Fruit fly (Drosophila melanogaster) whole organism, embryonic: ENCODE results near the gene Cyp303a1.
A peak's percentile ranks its signal among the peaks of the same experiment; 100 is the strongest.

ENCODE experiments used
- Bdp1 ChIP-seq: fragments of 200-800 bp; sonication (Bioruptor generic); optimal IDR thresholded peaks from 3 replicates; lab custom pipeline; 2016; ENCODE audit warnings: missing biosample characterization, missing genetic modification characterization
- BtbVII ChIP-seq: fragments of 200-800 bp; sonication (Bioruptor generic); optimal IDR thresholded peaks from 3 replicates; lab custom pipeline; 2017; ENCODE audit warnings: missing biosample characterization, mild to moderate bottlenecking, missing genetic modification characterization
- CG12236 ChIP-seq: fragments of 200-800 bp; sonication (Bioruptor generic); optimal IDR thresholded peaks from 2 replicates; lab custom pipeline; 2016; ENCODE audit warnings: missing biosample characterization, missing genetic modification characterization
- CG12391 ChIP-seq: fragments of 200-800 bp; sonication (Bioruptor generic); optimal IDR thresholded peaks from 3 replicates; lab custom pipeline; 2018; ENCODE audit warnings: missing biosample characterization, mild to moderate bottlenecking, missing genetic modification characterization, moderate library complexity
- CG12942 ChIP-seq: fragments of 200-800 bp; sonication (Bioruptor generic); optimal IDR thresholded peaks from 3 replicates; lab custom pipeline; 2016; ENCODE audit warnings: missing biosample characterization, missing genetic modification characterization
- CG13287 ChIP-seq: fragments of 200-800 bp; sonication (Bioruptor generic); IDR thresholded peaks from 2 replicates; pipeline ENCODE4 v1.3.6; 2022; ENCODE audit warnings: missing biosample characterization, missing genetic modification characterization; ENCODE audit not compliant: partially characterized antibody
- CG1529 ChIP-seq: fragments of 200-800 bp; sonication (Bioruptor generic); optimal IDR thresholded peaks from 3 replicates; lab custom pipeline; 2018; ENCODE audit warnings: missing biosample characterization, missing genetic modification characterization
- CG15514 ChIP-seq: fragments of 200-800 bp; sonication (Bioruptor generic); optimal IDR thresholded peaks from 3 replicates; lab custom pipeline; 2017; ENCODE audit warnings: missing biosample characterization, missing genetic modification characterization, mild to moderate bottlenecking, moderate library complexity, missing genetic modification reagents
- CG17186 ChIP-seq: fragments of 200-800 bp; sonication (Bioruptor generic); optimal IDR thresholded peaks from 3 replicates; lab custom pipeline; 2017; ENCODE audit warnings: missing biosample characterization, missing genetic modification reagents, missing genetic modification characterization
- CG17328 ChIP-seq: fragments of 200-800 bp; sonication (Bioruptor generic); IDR thresholded peaks from 2 replicates; pipeline ENCODE4 v1.3.6; 2022; ENCODE audit warnings: missing biosample characterization, missing genetic modification characterization
- CG17385 ChIP-seq: fragments of 200-800 bp; sonication (Bioruptor generic); optimal IDR thresholded peaks from 3 replicates; lab custom pipeline; 2018; ENCODE audit warnings: missing biosample characterization, mild to moderate bottlenecking, missing genetic modification characterization
- CG18476 ChIP-seq: fragments of 200-800 bp; sonication (Bioruptor generic); optimal IDR thresholded peaks from 2 replicates; lab custom pipeline; 2016; ENCODE audit warnings: missing biosample characterization, mild to moderate bottlenecking, missing genetic modification characterization
- CG42726 ChIP-seq: fragments of 200-800 bp; sonication (Bioruptor generic); IDR thresholded peaks from 2 replicates; pipeline ENCODE4 v1.3.6; 2022; ENCODE audit warnings: missing biosample characterization, missing genetic modification characterization; ENCODE audit not compliant: partially characterized antibody
- CG6254 ChIP-seq: fragments of 200-800 bp; sonication (Bioruptor generic); optimal IDR thresholded peaks from 3 replicates; lab custom pipeline; 2017; ENCODE audit warnings: mild to moderate bottlenecking, missing biosample characterization, missing genetic modification reagents, missing genetic modification characterization
- CG6272 ChIP-seq: fragments of 200-800 bp; sonication (Bioruptor generic); IDR thresholded peaks from 2 replicates; pipeline ENCODE4 v1.3.6; 2022; ENCODE audit warnings: missing biosample characterization, missing genetic modification characterization
- CG7271 ChIP-seq: fragments of 200-800 bp; sonication (Bioruptor generic); optimal IDR thresholded peaks from 2 replicates; lab custom pipeline; 2018; ENCODE audit warnings: missing biosample characterization, mild to moderate bottlenecking, missing genetic modification characterization, moderate library complexity
- CG7963 ChIP-seq: fragments of 200-800 bp; sonication (Bioruptor generic); IDR thresholded peaks from 3 replicates; pipeline ENCODE4 v1.3.6; 2022; ENCODE audit warnings: missing biosample characterization, missing genetic modification characterization; ENCODE audit not compliant: partially characterized antibody
- CG8089 ChIP-seq: fragments of 200-800 bp; sonication (Bioruptor generic); optimal IDR thresholded peaks from 3 replicates; lab custom pipeline; 2016; ENCODE audit warnings: missing biosample characterization, missing genetic modification characterization
- CG9437 ChIP-seq: fragments of 200-800 bp; sonication (Bioruptor generic); optimal IDR thresholded peaks from 2 replicates; lab custom pipeline; 2018; ENCODE audit warnings: missing biosample characterization, mild to moderate bottlenecking, missing genetic modification characterization
- ERR ChIP-seq: fragments of 200-800 bp; sonication (Bioruptor generic); optimal IDR thresholded peaks from 2 replicates; lab custom pipeline; 2016; ENCODE audit warnings: missing biosample characterization, missing genetic modification characterization
- Fer1 ChIP-seq: fragments of 200-800 bp; sonication (Bioruptor generic); optimal IDR thresholded peaks from 2 replicates; lab custom pipeline; 2017; ENCODE audit warnings: missing biosample characterization, mild to moderate bottlenecking, missing genetic modification characterization
- H2.0 ChIP-seq: fragments of 200-800 bp; sonication (Bioruptor generic); IDR thresholded peaks from 2 replicates; pipeline ENCODE4 v1.3.6; 2022; ENCODE audit warnings: missing biosample characterization, missing genetic modification characterization
- Jarid2 ChIP-seq: fragments of 200-800 bp; sonication (Bioruptor generic); optimal IDR thresholded peaks from 3 replicates; lab custom pipeline; 2017; ENCODE audit warnings: mild to moderate bottlenecking, missing biosample characterization, missing genetic modification reagents, missing genetic modification characterization
- Lhr ChIP-seq: fragments of 200-800 bp; sonication (Bioruptor generic); optimal IDR thresholded peaks from 3 replicates; lab custom pipeline; 2017; ENCODE audit warnings: mild to moderate bottlenecking, missing biosample characterization, missing genetic modification reagents, missing genetic modification characterization
- Lim3 ChIP-seq: fragments of 200-800 bp; sonication (Bioruptor generic); IDR thresholded peaks from 2 replicates; pipeline ENCODE4 v1.3.6; 2022; ENCODE audit warnings: missing biosample characterization, missing genetic modification characterization
- MESR4 ChIP-seq: fragments of 200-800 bp; sonication (Bioruptor generic); optimal IDR thresholded peaks from 2 replicates; lab custom pipeline; 2018; ENCODE audit warnings: missing biosample characterization, mild to moderate bottlenecking, missing genetic modification characterization, moderate library complexity
- Max ChIP-seq: fragments of 200-800 bp; sonication (Bioruptor generic); optimal IDR thresholded peaks from 2 replicates; lab custom pipeline; 2016; ENCODE audit warnings: missing biosample characterization, mild to moderate bottlenecking, missing genetic modification characterization
- Med ChIP-seq: fragments of 200-800 bp; sonication (Bioruptor generic); peaks from one replicate; lab custom pipeline; 2016; ENCODE audit warnings: missing biosample characterization, missing genetic modification characterization, mild to moderate bottlenecking, inconsistent platforms, moderate library complexity
- Mrtf ChIP-seq: fragments of 200-800 bp; sonication (Bioruptor generic); IDR thresholded peaks from 3 replicates; pipeline ENCODE4 v1.3.6; 2022; ENCODE audit warnings: missing biosample characterization, missing genetic modification characterization
- Opbp ChIP-seq: fragments of 200-800 bp; sonication (Bioruptor generic); IDR thresholded peaks from 3 replicates; pipeline ENCODE4 v1.3.6; 2022; ENCODE audit warnings: missing biosample characterization, missing genetic modification characterization; ENCODE audit not compliant: partially characterized antibody
- Optix ChIP-seq: fragments of 200-800 bp; sonication (Bioruptor generic); IDR thresholded peaks from 3 replicates; pipeline ENCODE4 v1.3.6; 2022; ENCODE audit warnings: missing biosample characterization, missing genetic modification characterization
- Poxn ChIP-seq: fragments of 200-800 bp; sonication (Bioruptor generic); IDR thresholded peaks from 2 replicates; pipeline ENCODE4 v1.3.6; 2022; ENCODE audit warnings: missing biosample characterization, missing genetic modification characterization
- Sin3A ChIP-seq: fragments of >200 bp; optimal IDR thresholded peaks from 2 replicates; lab custom pipeline; 2018
- Xrp1 ChIP-seq: fragments of 200-800 bp; sonication (Bioruptor generic); IDR thresholded peaks from 2 replicates; pipeline ENCODE4 v1.3.6; 2022; ENCODE audit warnings: missing biosample characterization, missing genetic modification characterization
- YL-1 ChIP-seq: fragments of 200-800 bp; sonication (Bioruptor generic); optimal IDR thresholded peaks from 3 replicates; lab custom pipeline; 2017; ENCODE audit warnings: missing biosample characterization, mild to moderate bottlenecking, missing genetic modification characterization
- amos ChIP-seq: fragments of 200-800 bp; sonication (Bioruptor generic); IDR thresholded peaks from 2 replicates; pipeline ENCODE4 v1.3.6; 2022; ENCODE audit warnings: missing biosample characterization, missing genetic modification characterization; ENCODE audit not compliant: partially characterized antibody
- ash1 ChIP-seq: fragments of 200-800 bp; sonication (Bioruptor generic); optimal IDR thresholded peaks from 2 replicates; lab custom pipeline; 2018; ENCODE audit warnings: missing biosample characterization, mild to moderate bottlenecking, missing genetic modification characterization
- chinmo ChIP-seq: fragments of 200-800 bp; sonication (Bioruptor generic); IDR thresholded peaks from 4 replicates; pipeline ENCODE4 v1.3.6; 2022; ENCODE audit warnings: missing biosample characterization, missing genetic modification characterization; ENCODE audit not compliant: partially characterized antibody
- chm ChIP-seq: fragments of 200-800 bp; sonication (Bioruptor generic); IDR thresholded peaks from 2 replicates; pipeline ENCODE4 v1.3.6; 2022; ENCODE audit warnings: missing biosample characterization, missing genetic modification characterization
- cwo ChIP-seq: fragments of 200-800 bp; sonication (Bioruptor generic); optimal IDR thresholded peaks from 3 replicates; lab custom pipeline; 2017; ENCODE audit warnings: missing biosample characterization, missing genetic modification characterization, mild to moderate bottlenecking, moderate library complexity, missing genetic modification reagents
- ems ChIP-seq: fragments of 200-800 bp; sonication (Bioruptor generic); optimal IDR thresholded peaks from 3 replicates; lab custom pipeline; 2016; ENCODE audit warnings: missing biosample characterization, missing genetic modification characterization
- eve ChIP-seq, 2 experiments: fragments of >200 bp; optimal IDR thresholded peaks; 2 replicates each; lab custom pipeline; 2017; ENCODE audit warnings: missing biosample characterization in 2 of 2, missing genetic modification characterization in 2 of 2
- fd102C ChIP-seq: fragments of 200-800 bp; sonication (Bioruptor generic); optimal IDR thresholded peaks from 2 replicates; lab custom pipeline; 2018; ENCODE audit warnings: missing biosample characterization, mild to moderate bottlenecking, missing genetic modification characterization, moderate library complexity
- her ChIP-seq: fragments of 200-800 bp; sonication (Bioruptor generic); optimal IDR thresholded peaks from 2 replicates; lab custom pipeline; 2016; ENCODE audit warnings: missing biosample characterization, missing genetic modification characterization
- insv ChIP-seq, 2 experiments: fragments of 200-800 bp; sonication (Bioruptor generic); optimal IDR thresholded peaks; 3 replicates each; lab custom pipeline; 2016 to 2018; ENCODE audit warnings: missing biosample characterization in 2 of 2, missing genetic modification characterization in 2 of 2
- klu ChIP-seq: fragments of 200-800 bp; sonication (Bioruptor generic); IDR thresholded peaks from 2 replicates; pipeline ENCODE4 v1.3.6; 2022; ENCODE audit warnings: missing biosample characterization, missing genetic modification characterization
- mirr ChIP-seq: fragments of 200-800 bp; sonication (Bioruptor generic); optimal IDR thresholded peaks from 3 replicates; lab custom pipeline; 2018; ENCODE audit warnings: missing biosample characterization, mild to moderate bottlenecking, missing genetic modification characterization
- onecut ChIP-seq: fragments of 200-800 bp; sonication (Bioruptor generic); IDR thresholded peaks from 2 replicates; pipeline ENCODE4 v1.3.6; 2022; ENCODE audit warnings: missing biosample characterization, missing genetic modification characterization
- pzg ChIP-seq: fragments of 200-800 bp; sonication (Bioruptor generic); optimal IDR thresholded peaks from 3 replicates; lab custom pipeline; 2018; ENCODE audit warnings: missing biosample characterization, mild to moderate bottlenecking, missing genetic modification characterization, moderate library complexity
- rib ChIP-seq: fragments of 200-800 bp; sonication (Bioruptor generic); IDR thresholded peaks from 2 replicates; pipeline ENCODE4 v1.3.6; 2022; ENCODE audit warnings: missing biosample characterization, missing genetic modification characterization
- seq ChIP-seq: fragments of 200-800 bp; sonication (Bioruptor generic); IDR thresholded peaks from 2 replicates; pipeline ENCODE4 v1.3.6; 2022; ENCODE audit warnings: missing biosample characterization, missing genetic modification characterization
- shn ChIP-seq: fragments of 200-800 bp; sonication (Bioruptor generic); optimal IDR thresholded peaks from 3 replicates; lab custom pipeline; 2016; ENCODE audit warnings: missing biosample characterization, missing genetic modification characterization
- tgo ChIP-seq: fragments of 200-800 bp; sonication (Bioruptor generic); IDR thresholded peaks from 3 replicates; pipeline ENCODE4 v1.3.6; 2022; ENCODE audit warnings: missing biosample characterization, missing genetic modification characterization

The Cyp303a1 gene

dm6 chr2L:16315027-16315426 is 21.0 kb downstream of the Cyp303a1 start (continued):
- TF ChIP-seq klu (GFP tag; lab: Robert Waterston, UW) (no peak), mirr (peak; percentile 77), CG12236 (no peak), Poxn (no peak), chinmo (peak; percentile 95), Xrp1 (no peak), H2.0 (GFP tag; lab: Robert Waterston, UW) (no peak), CG17186 (GFP tag; lab: Kevin White, UChicago) (no peak), CG13287 (no peak; the same call in 1 of the 2 replicates), Lim3 (GFP tag; lab: Robert Waterston, UW) (no peak), amos (GFP tag; lab: Robert Waterston, UW) (no peak; the same call in 1 of the 2 replicates), shn (GFP tag; lab: Kevin White, UChicago) (no peak), Jarid2 (GFP tag; lab: Kevin White, UChicago) (no peak), fd102C (GFP tag; lab: Kevin White, UChicago) (no peak), pzg (peak; percentile 0), rib (peak; percentile 66; the same call in 1 of the 2 replicates), eve (GFP tag; optimal IDR thresholded peaks at IDR 0.05; lab: Kevin White, UChicago) (no peak), CG7963 (GFP tag; lab: Robert Waterston, UW) (no peak), CG9437 (GFP tag; lab: Kevin White, UChicago) (no peak), CG17385 (GFP tag; lab: Kevin White, UChicago) (peak; percentile 17), chm (GFP tag; lab: Robert Waterston, UW) (peak; percentile 62; the same call in 1 of the 2 replicates), Optix (GFP tag; lab: Robert Waterston, UW) (no peak), Opbp (GFP tag; lab: Robert Waterston, UW) (no peak), Lhr (GFP tag; lab: Kevin White, UChicago) (no peak), CG8089 (GFP tag; lab: Kevin White, UChicago) (no peak), CG6254 (no peak), Fer1 (GFP tag; lab: Kevin White, UChicago) (peak; percentile 9), onecut (GFP tag; lab: Robert Waterston, UW) (no peak)

dm6 chr2L:16315844-16316243 is 21.9 kb downstream of the Cyp303a1 start:
- no peak for TF ChIP-seq CG18476 (GFP tag; lab: Kevin White, UChicago)
- TF ChIP-seq Med (GFP tag; lab: Kevin White, UChicago), result peak; percentile 50
- TF ChIP-seq ems (GFP tag; lab: Kevin White, UChicago), result no peak
- no peak for TF ChIP-seq CG12391
- TF ChIP-seq seq (GFP tag; lab: Robert Waterston, UW), result no peak
- TF ChIP-seq CG17328 (GFP tag; lab: Robert Waterston, UW), result no peak
- peak; percentile 12 for TF ChIP-seq BtbVII (GFP tag; lab: Kevin White, UChicago)
- no peak for TF ChIP-seq tgo
- no peak for TF ChIP-seq YL-1 (GFP tag; lab: Kevin White, UChicago)
- no peak for TF ChIP-seq CG7271
- TF ChIP-seq MESR4 (GFP tag; lab: Kevin White, UChicago), result no peak
- no peak for TF ChIP-seq CG6272 (GFP tag; lab: Robert Waterston, UW)
- peak; percentile 77 for TF ChIP-seq cwo (GFP tag; lab: Kevin White, UChicago)
- TF ChIP-seq Sin3A, result no peak
- no peak for TF ChIP-seq ash1 (GFP tag; lab: Kevin White, UChicago)
- TF ChIP-seq Max (GFP tag; lab: Kevin White, UChicago), result no peak
- TF ChIP-seq CG15514 (GFP tag; lab: Kevin White, UChicago), result no peak
- TF ChIP-seq her (GFP tag; lab: Kevin White, UChicago), result no peak
- TF ChIP-seq CG1529 (GFP tag; lab: Kevin White, UChicago), result no peak
- no peak for TF ChIP-seq Bdp1 (GFP tag; lab: Kevin White, UChicago)
- TF ChIP-seq CG42726 (GFP tag; lab: Robert Waterston, UW), result no peak
- TF ChIP-seq ERR (GFP tag; lab: Kevin White, UChicago), result no peak
- TF ChIP-seq Mrtf (GFP tag; lab: Robert Waterston, UW), result no peak
- no peak for TF ChIP-seq insv (GFP tag; optimal IDR thresholded peaks at IDR 0.05; lab: Kevin White, UChicago)
- TF ChIP-seq CG12942 (GFP tag; lab: Kevin White, UChicago), result no peak
